Worm (Caenorhabditis elegans) whole organism, L2 larva: ENCODE measurements around the gene F20D6.11.
A peak's percentile ranks its signal among the peaks of the same experiment; 100 is the strongest.

ENCODE experiments used
- C34F6.9 ChIP-seq: fragments of 150-350 bp; optimal IDR thresholded peaks from 2 replicates; lab custom pipeline; 2014; ENCODE audit warnings: missing biosample characterization, missing genetic modification characterization
- F13H6.1 ChIP-seq: sonication (generic microtip); optimal IDR thresholded peaks from 2 replicates; lab custom pipeline; 2016; ENCODE audit warnings: missing genetic modification characterization, missing compliant biosample characterization
- R02D3.7 ChIP-seq: fragments of 150-350 bp; optimal IDR thresholded peaks from 2 replicates; lab custom pipeline; 2014; ENCODE audit warnings: missing biosample characterization, missing genetic modification characterization
- ZK546.5 ChIP-seq: sonication (generic microtip); optimal IDR thresholded peaks from 2 replicates; lab custom pipeline; 2017; ENCODE audit warnings: missing biosample characterization, missing genetic modification characterization
- aly-2 ChIP-seq: fragments of 150-350 bp; optimal IDR thresholded peaks from 2 replicates; lab custom pipeline; 2014; ENCODE audit warnings: missing biosample characterization, missing genetic modification characterization
- ama-1 ChIP-seq: fragments of 150-350 bp; optimal IDR thresholded peaks from 2 replicates; lab custom pipeline; 2018; ENCODE audit warnings: inconsistent platforms
- blmp-1 ChIP-seq: sonication (generic microtip); optimal IDR thresholded peaks from 2 replicates; lab custom pipeline; 2017; ENCODE audit warnings: missing genetic modification characterization, mild to moderate bottlenecking, missing compliant biosample characterization, antibody characterized with exemption, moderate library complexity; ENCODE audit not compliant: insufficient read depth
- ceh-16 ChIP-seq: fragments of 150-350 bp; optimal IDR thresholded peaks from 2 replicates; lab custom pipeline; 2014; ENCODE audit warnings: missing biosample characterization, missing genetic modification characterization
- ceh-82 ChIP-seq: fragments of 150-350 bp; optimal IDR thresholded peaks from 2 replicates; lab custom pipeline; 2014; ENCODE audit warnings: missing biosample characterization, missing genetic modification characterization
- crh-2 ChIP-seq: sonication (generic microtip); optimal IDR thresholded peaks from 2 replicates; lab custom pipeline; 2017; ENCODE audit warnings: missing biosample characterization, missing genetic modification characterization
- dmd-4 ChIP-seq: sonication (generic microtip); optimal IDR thresholded peaks from 2 replicates; lab custom pipeline; 2017; ENCODE audit warnings: missing biosample characterization, missing genetic modification characterization
- egl-27 ChIP-seq: sonication (generic microtip); optimal IDR thresholded peaks from 3 replicates; lab custom pipeline; 2017; ENCODE audit warnings: missing biosample characterization, missing genetic modification reagents, missing genetic modification characterization
- fos-1 ChIP-seq: fragments of 150-350 bp; optimal IDR thresholded peaks from 2 replicates; lab custom pipeline; 2014; ENCODE audit warnings: missing biosample characterization, missing genetic modification characterization
- gmeb-1 ChIP-seq: fragments of 150-350 bp; optimal IDR thresholded peaks from 2 replicates; lab custom pipeline; 2014; ENCODE audit warnings: missing biosample characterization, missing genetic modification characterization
- lin-11 ChIP-seq: fragments of 150-350 bp; sonication (generic microtip); optimal IDR thresholded peaks from 2 replicates; lab custom pipeline; 2014; ENCODE audit warnings: missing biosample characterization, missing genetic modification characterization, inconsistent platforms, mixed read lengths
- lin-13 ChIP-seq: fragments of 150-350 bp; optimal IDR thresholded peaks from 2 replicates; lab custom pipeline; 2014; ENCODE audit warnings: missing biosample characterization, missing genetic modification reagents, missing genetic modification characterization
- lsy-2 ChIP-seq, 2 experiments: fragments of 150-350 bp in 1 of 2; sonication (generic microtip) in 1 of 2; optimal IDR thresholded peaks; 2 replicates each; lab custom pipeline; 2014 to 2017; ENCODE audit warnings: missing biosample characterization in 2 of 2, missing genetic modification characterization in 2 of 2
- mab-5 ChIP-seq: fragments of 150-350 bp; optimal IDR thresholded peaks from 2 replicates; lab custom pipeline; 2014; ENCODE audit warnings: missing biosample characterization, missing genetic modification characterization
- mbf-1 ChIP-seq: sonication (generic microtip); optimal IDR thresholded peaks from 2 replicates; lab custom pipeline; 2017; ENCODE audit warnings: missing biosample characterization, missing genetic modification characterization
- mdl-1 ChIP-seq, 2 experiments: fragments of 150-350 bp in 1 of 2; sonication (generic microtip) in 1 of 2; optimal IDR thresholded peaks; 2 replicates each; lab custom pipeline; 2017; ENCODE audit warnings: missing biosample characterization in 2 of 2, missing genetic modification characterization in 2 of 2
- nhr-10 ChIP-seq: sonication (generic microtip); optimal IDR thresholded peaks from 2 replicates; lab custom pipeline; 2017; ENCODE audit warnings: missing biosample characterization, missing genetic modification characterization
- nhr-11 ChIP-seq: fragments of 150-350 bp; optimal IDR thresholded peaks from 2 replicates; lab custom pipeline; 2014; ENCODE audit warnings: missing biosample characterization, missing genetic modification characterization
- nhr-129 ChIP-seq: fragments of 150-350 bp; optimal IDR thresholded peaks from 2 replicates; lab custom pipeline; 2014; ENCODE audit warnings: missing biosample characterization, missing genetic modification characterization
- nhr-21 ChIP-seq: fragments of 150-350 bp; optimal IDR thresholded peaks from 2 replicates; lab custom pipeline; 2014; ENCODE audit warnings: missing biosample characterization, missing genetic modification characterization
- nhr-237 ChIP-seq: fragments of 150-350 bp; optimal IDR thresholded peaks from 2 replicates; lab custom pipeline; 2014; ENCODE audit warnings: missing biosample characterization, missing genetic modification characterization
- nhr-25 ChIP-seq: fragments of 150-350 bp; sonication (generic microtip); optimal IDR thresholded peaks from 3 replicates; lab custom pipeline; 2014; ENCODE audit warnings: missing biosample characterization, missing genetic modification characterization
- nhr-6 ChIP-seq: fragments of 150-350 bp; optimal IDR thresholded peaks from 2 replicates; lab custom pipeline; 2014; ENCODE audit warnings: missing biosample characterization, missing genetic modification characterization
- nhr-77 ChIP-seq: fragments of 150-350 bp; optimal IDR thresholded peaks from 2 replicates; lab custom pipeline; 2014; ENCODE audit warnings: missing biosample characterization, missing genetic modification characterization
- peb-1 ChIP-seq: fragments of 150-350 bp; optimal IDR thresholded peaks from 2 replicates; lab custom pipeline; 2014; ENCODE audit warnings: missing biosample characterization, missing genetic modification characterization
- sem-4 ChIP-seq: fragments of 150-350 bp; optimal IDR thresholded peaks from 2 replicates; lab custom pipeline; 2014; ENCODE audit warnings: missing biosample characterization, missing genetic modification reagents, missing genetic modification characterization
- sma-9 ChIP-seq, 2 experiments: fragments of 150-350 bp in 1 of 2; sonication (generic microtip) in 1 of 2; optimal IDR thresholded peaks; 2 replicates each; lab custom pipeline; 2014 to 2016; ENCODE audit warnings: missing genetic modification characterization in 2 of 2, mild to moderate bottlenecking in 1 of 2, missing biosample characterization in 1 of 2, missing compliant biosample characterization in 1 of 2, missing genetic modification reagents in 1 of 2, moderate library complexity in 1 of 2
- snpc-4 ChIP-seq: fragments of 150-350 bp; optimal IDR thresholded peaks from 2 replicates; lab custom pipeline; 2014; ENCODE audit warnings: missing biosample characterization, missing genetic modification characterization
- unc-39 ChIP-seq: fragments of 150-350 bp; optimal IDR thresholded peaks from 2 replicates; lab custom pipeline; 2014; ENCODE audit warnings: missing biosample characterization, missing genetic modification characterization
- unc-55 ChIP-seq: fragments of 150-350 bp; sonication (generic microtip); optimal IDR thresholded peaks from 3 replicates; lab custom pipeline; 2014; ENCODE audit warnings: missing biosample characterization, missing genetic modification reagents, missing genetic modification characterization
- zag-1 ChIP-seq: fragments of 150-350 bp; optimal IDR thresholded peaks from 2 replicates; lab custom pipeline; 2014; ENCODE audit warnings: missing biosample characterization, missing genetic modification characterization
- ztf-1 ChIP-seq: fragments of 200-800 bp; sonication (Bioruptor generic); conservative IDR thresholded peaks from 2 replicates; pipeline ENCODE4 v1.3.6; 2022; ENCODE audit warnings: missing genetic modification characterization, missing compliant biosample characterization
- ztf-11 ChIP-seq: sonication (generic microtip); optimal IDR thresholded peaks from 2 replicates; lab custom pipeline; 2017; ENCODE audit warnings: missing biosample characterization, missing genetic modification characterization
- ztf-4 ChIP-seq: fragments of 150-350 bp; optimal IDR thresholded peaks from 2 replicates; lab custom pipeline; 2014; ENCODE audit warnings: missing biosample characterization, missing genetic modification characterization

Gene F20D6.11

DNA sequence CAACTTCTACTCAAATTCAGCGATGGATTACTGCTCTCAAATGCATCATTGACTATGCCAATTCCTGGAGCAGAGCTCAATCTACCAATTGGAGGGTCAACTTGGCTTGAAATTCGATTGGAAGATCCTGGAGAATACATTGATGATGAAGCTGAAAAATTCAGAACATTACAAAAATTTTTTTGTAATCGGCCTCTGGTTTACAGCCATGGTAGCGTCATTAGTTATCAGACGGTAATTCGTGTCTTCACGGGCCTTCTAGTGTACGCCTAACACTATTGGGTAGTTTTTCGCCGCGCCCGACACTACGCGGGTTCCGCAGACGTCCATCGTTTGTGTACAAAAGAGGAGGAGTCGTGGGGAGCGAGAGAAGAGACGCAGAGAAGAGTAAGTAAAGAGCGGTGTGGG is 29.8 kb upstream of the F20D6.11 start (continued):
- TF ChIP-seq ZK546.5 (tag; lab: Kevin White, UChicago) (no peak), nhr-25 (peak; percentile 71), ama-1 (lab: Kevin White, UChicago) (peak; percentile 96), fos-1 (tag; lab: Kevin White, UChicago) (peak; percentile 80)

DNA sequence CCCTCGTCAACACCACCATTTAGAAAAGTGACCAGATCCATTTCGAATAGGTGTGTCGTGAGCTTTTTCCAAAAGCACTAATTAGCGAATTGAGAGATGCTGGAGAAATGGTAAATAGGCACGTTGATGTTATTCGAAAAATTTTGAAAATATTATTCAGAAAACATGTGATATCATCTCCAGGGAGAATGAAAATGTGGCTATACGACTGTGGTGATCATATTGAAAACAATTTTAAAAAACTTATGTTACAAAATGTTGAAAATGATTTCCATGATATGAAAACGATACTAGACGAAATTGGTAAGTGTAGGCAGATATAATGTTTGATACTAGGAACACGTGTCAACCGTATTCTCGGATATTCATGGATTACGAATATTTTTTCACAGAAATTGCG is 27.9 kb upstream of the F20D6.11 start, which contains the start of gene K07C11.10:
TSS of gene K07C11.10 (minus strand) at position 101 of the 400 bp plus-strand sequence.
- no peak for TF ChIP-seq sma-9 (GFP tag; optimal IDR thresholded peaks at IDR 0.05; lab: Kevin White, UChicago)
- TF ChIP-seq sma-9 (tag; optimal IDR thresholded peaks at IDR 0.05; lab: Kevin White, UChicago), result no peak
- TF ChIP-seq peb-1 (tag; lab: Kevin White, UChicago), result no peak
- TF ChIP-seq mdl-1 (tag; optimal IDR thresholded peaks at IDR 0.05; lab: Kevin White, UChicago), result no peak
- TF ChIP-seq nhr-21 (tag; lab: Kevin White, UChicago), result no peak
- no peak for TF ChIP-seq egl-27 (tag; lab: Kevin White, UChicago)
- TF ChIP-seq ceh-16 (tag; lab: Kevin White, UChicago), result no peak
- TF ChIP-seq lin-13 (GFP tag; lab: Kevin White, UChicago), result no peak
- no peak for TF ChIP-seq ztf-11
- TF ChIP-seq nhr-77, result no peak

DNA sequence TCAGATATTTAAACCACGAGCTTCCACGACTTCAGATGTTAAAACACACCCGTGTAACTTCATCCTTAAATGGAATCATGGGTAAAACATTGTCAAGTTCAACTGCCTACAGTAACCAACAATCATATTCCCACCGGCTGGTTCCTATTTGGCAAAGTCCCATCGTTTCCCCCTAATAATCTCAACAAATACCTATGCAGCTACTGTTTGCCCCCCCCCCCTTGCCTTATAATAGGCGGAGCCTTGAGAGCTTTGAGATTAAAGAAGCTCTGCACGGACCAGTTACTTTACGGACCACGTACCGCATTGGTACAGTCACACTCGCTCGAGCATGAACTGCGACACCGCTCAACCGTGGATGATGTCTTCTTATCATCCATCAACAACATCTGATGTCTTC is 25.7 kb upstream of the F20D6.11 start, which contains the start of gene pax-1:
TSS of gene pax-1 (plus strand) at position 301 of the 400 bp plus-strand sequence.
- TF ChIP-seq lin-11 (tag; lab: Kevin White, UChicago) (no peak), nhr-237 (tag; lab: Kevin White, UChicago) (no peak), R02D3.7 (tag; lab: Kevin White, UChicago) (no peak), peb-1 (tag; lab: Kevin White, UChicago) (no peak), nhr-77 (no peak), dmd-4 (tag; lab: Kevin White, UChicago) (no peak), mbf-1 (no peak), nhr-11 (tag; lab: Kevin White, UChicago) (no peak), ztf-4 (tag; lab: Kevin White, UChicago) (no peak), egl-27 (tag; lab: Kevin White, UChicago) (no peak), aly-2 (tag; lab: Kevin White, UChicago) (no peak), nhr-25 (no peak), sem-4 (no peak), ama-1 (lab: Kevin White, UChicago) (no peak)

DNA sequence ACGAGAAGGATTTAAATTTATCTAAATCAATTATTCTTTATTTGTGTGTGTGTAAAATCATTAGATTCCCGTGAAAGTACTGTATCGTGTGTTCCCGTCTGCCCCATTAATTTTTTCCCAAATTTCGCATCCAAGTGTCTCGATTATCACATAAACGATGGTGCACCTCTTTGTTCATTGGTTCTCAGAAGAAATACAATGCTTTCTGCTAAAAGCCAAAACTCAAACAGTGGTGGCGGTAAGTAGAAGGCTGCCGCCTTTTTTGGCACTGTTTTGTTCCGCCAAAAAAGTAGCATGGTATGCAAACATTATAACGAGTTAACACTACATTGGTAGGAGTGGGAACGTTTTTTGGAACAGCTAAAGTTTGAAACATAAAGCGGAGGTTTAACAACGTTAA is 24.5 kb upstream of the F20D6.11 start:
- TF ChIP-seq nhr-77 (no peak), unc-39 (tag; lab: Kevin White, UChicago) (no peak), ztf-1 (GFP tag; lab: Robert Waterston, UW) (no peak), C34F6.9 (tag; lab: Kevin White, UChicago) (no peak), ceh-82 (tag; lab: Kevin White, UChicago) (no peak), mab-5 (tag; lab: Kevin White, UChicago) (no peak), nhr-237 (tag; lab: Kevin White, UChicago) (no peak), fos-1 (tag; lab: Kevin White, UChicago) (no peak), dmd-4 (tag; lab: Kevin White, UChicago) (no peak)

DNA sequence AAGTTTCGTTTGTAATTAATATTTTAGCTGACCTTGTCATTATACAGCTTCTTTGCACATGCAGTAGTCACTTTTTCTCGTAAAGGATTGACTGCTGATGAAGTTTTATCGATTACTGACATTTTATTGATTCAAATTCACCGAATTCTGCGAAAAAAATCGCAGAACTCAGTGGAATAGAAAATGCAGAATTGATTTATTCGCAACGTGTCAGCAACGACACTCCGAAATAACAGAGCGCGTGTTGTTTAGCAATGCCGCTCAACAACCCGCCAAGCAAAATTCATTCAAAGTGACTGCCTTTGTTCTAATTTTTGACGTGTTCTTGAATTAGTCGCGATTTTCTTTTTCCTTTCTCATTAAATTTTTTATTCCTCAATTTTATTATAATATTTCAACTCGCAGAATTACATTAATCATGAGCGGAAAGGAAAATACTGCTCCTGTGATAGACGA is 22.2 kb upstream of the F20D6.11 start, which contains the start of the genes cogc-6 and air-1:
TSS of gene cogc-6 (minus strand) at position 234 of the 456 bp plus-strand sequence.
TSS of gene air-1 (plus strand) at position 406 of the 456 bp plus-strand sequence.
- TF ChIP-seq dmd-4 (tag; lab: Kevin White, UChicago), result no peak
- TF ChIP-seq nhr-6 (tag; lab: Kevin White, UChicago), result no peak
- TF ChIP-seq ztf-1 (GFP tag; lab: Robert Waterston, UW), result no peak
- TF ChIP-seq blmp-1 (tag; lab: Kevin White, UChicago), result no peak
- TF ChIP-seq ama-1 (lab: Kevin White, UChicago), result no peak
- peak; percentile 53 for TF ChIP-seq gmeb-1
- no peak for TF ChIP-seq F13H6.1 (tag; lab: Kevin White, UChicago)
- no peak for TF ChIP-seq zag-1
- TF ChIP-seq crh-2 (tag; lab: Kevin White, UChicago), result peak; percentile 88
- TF ChIP-seq lsy-2 (tag; optimal IDR thresholded peaks at IDR 0.05; lab: Kevin White, UChicago), result peak in 1 of 2 experiments; percentile 41
- TF ChIP-seq snpc-4 (tag; lab: Kevin White, UChicago), result peak; percentile 11
- TF ChIP-seq lin-13 (GFP tag; lab: Kevin White, UChicago), result no peak
- peak; percentile 44 for TF ChIP-seq nhr-129 (tag; lab: Kevin White, UChicago)
- TF ChIP-seq nhr-10 (tag; lab: Kevin White, UChicago), result no peak
- no peak for TF ChIP-seq ceh-82 (tag; lab: Kevin White, UChicago)
- peak; percentile 48 for TF ChIP-seq C34F6.9 (tag; lab: Kevin White, UChicago)
- TF ChIP-seq ztf-11, result no peak
- TF ChIP-seq nhr-77, result no peak
- TF ChIP-seq ZK546.5 (tag; lab: Kevin White, UChicago), result no peak
- peak; percentile 34 for TF ChIP-seq unc-55 (GFP tag; lab: Kevin White, UChicago)
- TF ChIP-seq fos-1 (tag; lab: Kevin White, UChicago), result no peak
